Worm (Caenorhabditis elegans) whole organism, young adult: ENCODE results near the gene C28D4.10.

ENCODE experiments used
- B0019.2 ChIP-seq: fragments of 200-800 bp; sonication (Bioruptor generic); conservative IDR thresholded peaks from 2 replicates; pipeline ENCODE4 v1.3.6; 2022; ENCODE audit warnings: missing genetic modification reagents, missing genetic modification characterization, missing compliant biosample characterization
- F37B4.10 ChIP-seq: fragments of 200-800 bp; sonication (Bioruptor generic); IDR thresholded peaks from 2 replicates; pipeline ENCODE4 v1.3.6; 2022; ENCODE audit warnings: missing genetic modification characterization, missing compliant biosample characterization
- F39B2.1 ChIP-seq: fragments of 200-800 bp; sonication (Bioruptor generic); IDR thresholded peaks from 2 replicates; pipeline ENCODE4 v1.3.6; 2022; ENCODE audit warnings: missing genetic modification reagents, missing genetic modification characterization, missing compliant biosample characterization
- F49E8.2 ChIP-seq: sonication (generic microtip); optimal IDR thresholded peaks from 3 replicates; lab custom pipeline; 2017; ENCODE audit warnings: missing genetic modification characterization, mild to moderate bottlenecking, missing compliant biosample characterization, antibody characterized with exemption, moderate library complexity; ENCODE audit not compliant: insufficient read depth
- K12H6.12 ChIP-seq: fragments of 200-800 bp; sonication (Bioruptor generic); optimal IDR thresholded peaks from 2 replicates; lab custom pipeline; 2018; ENCODE audit warnings: mild to moderate bottlenecking, missing genetic modification characterization, missing compliant biosample characterization
- Y56A3A.18 ChIP-seq: fragments of 200-800 bp; sonication (Bioruptor generic); IDR thresholded peaks from 2 replicates; pipeline ENCODE4 v1.3.6; 2022; ENCODE audit warnings: missing genetic modification reagents, missing genetic modification characterization, missing compliant biosample characterization
- akir-1 ChIP-seq: fragments of 200-800 bp; sonication (Bioruptor generic); optimal IDR thresholded peaks from 2 replicates; lab custom pipeline; 2018; ENCODE audit warnings: mild to moderate bottlenecking, missing genetic modification characterization, moderate library complexity, missing compliant biosample characterization
- atf-7 ChIP-seq: sonication (generic microtip); optimal IDR thresholded peaks from 2 replicates; lab custom pipeline; 2017; ENCODE audit warnings: mild to moderate bottlenecking, missing genetic modification characterization, missing compliant biosample characterization
- athp-1 ChIP-seq: sonication (generic microtip); optimal IDR thresholded peaks from 2 replicates; lab custom pipeline; 2017; ENCODE audit warnings: mild to moderate bottlenecking, missing genetic modification characterization, missing compliant biosample characterization
- bed-1 ChIP-seq: fragments of 200-800 bp; sonication (Bioruptor generic); IDR thresholded peaks from 2 replicates; pipeline ENCODE4 v1.3.6; 2022; ENCODE audit warnings: missing genetic modification reagents, missing genetic modification characterization, missing compliant biosample characterization
- cebp-1 ChIP-seq, 2 experiments: fragments of 200-800 bp in 1 of 2; sonication (Bioruptor generic) in 1 of 2; sonication (generic microtip) in 1 of 2; IDR thresholded peaks in 1 of 2; optimal IDR thresholded peaks in 1 of 2; 2 replicates each; pipeline versions ENCODE4 v1.3.6 to Lab custom; 2017 to 2022; ENCODE audit warnings: missing compliant biosample characterization in 2 of 2, missing genetic modification characterization in 2 of 2, mild to moderate bottlenecking in 1 of 2, missing genetic modification reagents in 1 of 2, moderate library complexity in 1 of 2
- ceh-100 ChIP-seq: fragments of 200-800 bp; sonication (Bioruptor generic); IDR thresholded peaks from 2 replicates; pipeline ENCODE4 v1.3.6; 2022; ENCODE audit warnings: missing genetic modification reagents, missing genetic modification characterization, missing compliant biosample characterization
- die-1 ChIP-seq: sonication (generic microtip); optimal IDR thresholded peaks from 2 replicates; lab custom pipeline; 2016; ENCODE audit warnings: missing genotype, mild to moderate bottlenecking, missing genetic modification characterization, missing compliant biosample characterization
- dpff-1 ChIP-seq: sonication (generic microtip); optimal IDR thresholded peaks from 2 replicates; lab custom pipeline; 2017; ENCODE audit warnings: mild to moderate bottlenecking, missing genetic modification characterization, missing compliant biosample characterization
- egl-44 ChIP-seq: fragments of 200-800 bp; sonication (Bioruptor generic); IDR thresholded peaks from 2 replicates; pipeline ENCODE4 v1.3.6; 2022; ENCODE audit warnings: missing genetic modification reagents, missing genetic modification characterization, missing compliant biosample characterization
- fkh-3 ChIP-seq: sonication (generic microtip); optimal IDR thresholded peaks from 2 replicates; lab custom pipeline; 2016; ENCODE audit warnings: mild to moderate bottlenecking, missing genetic modification characterization, missing compliant biosample characterization
- him-1 ChIP-seq: sonication (generic microtip); optimal IDR thresholded peaks from 2 replicates; lab custom pipeline; 2016; ENCODE audit warnings: missing genotype, missing genetic modification reagents, missing genetic modification characterization, missing compliant biosample characterization
- hlh-26 ChIP-seq: fragments of 200-800 bp; sonication (Bioruptor generic); conservative IDR thresholded peaks from 2 replicates; pipeline ENCODE4 v1.3.6; 2022; ENCODE audit warnings: missing genetic modification reagents, missing genetic modification characterization, missing compliant biosample characterization
- hmg-1.2 ChIP-seq: fragments of 200-800 bp; sonication (Bioruptor generic); IDR thresholded peaks from 2 replicates; pipeline ENCODE4 v1.3.6; 2022; ENCODE audit warnings: missing genetic modification reagents, missing genetic modification characterization, missing compliant biosample characterization
- lin-40 ChIP-seq: sonication (generic microtip); optimal IDR thresholded peaks from 2 replicates; lab custom pipeline; 2016; ENCODE audit warnings: missing genetic modification characterization, mild to moderate bottlenecking, missing compliant biosample characterization, missing genotype, missing genetic modification reagents
- lsl-1 ChIP-seq: fragments of 200-800 bp; sonication (Bioruptor generic); optimal IDR thresholded peaks from 2 replicates; lab custom pipeline; 2018; ENCODE audit warnings: mild to moderate bottlenecking, missing genetic modification characterization, moderate library complexity, missing compliant biosample characterization
- mcd-1 ChIP-seq: fragments of 200-800 bp; sonication (Bioruptor generic); IDR thresholded peaks from 2 replicates; pipeline ENCODE4 v1.3.6; 2022; ENCODE audit warnings: missing genetic modification reagents, missing genetic modification characterization, missing compliant biosample characterization
- nfya-1 ChIP-seq: sonication (generic microtip); optimal IDR thresholded peaks from 2 replicates; lab custom pipeline; 2017; ENCODE audit warnings: antibody characterized with exemption, missing compliant biosample characterization, missing genetic modification characterization, borderline replicate concordance; ENCODE audit not compliant: insufficient read depth
- nhr-120 ChIP-seq: fragments of 200-800 bp; sonication (Bioruptor generic); IDR thresholded peaks from 2 replicates; pipeline ENCODE4 v1.3.6; 2022; ENCODE audit warnings: missing genetic modification characterization, missing compliant biosample characterization
- nhr-179 ChIP-seq: sonication (generic microtip); optimal IDR thresholded peaks from 2 replicates; lab custom pipeline; 2016; ENCODE audit warnings: mild to moderate bottlenecking, missing genetic modification characterization, missing compliant biosample characterization
- nhr-27 ChIP-seq: fragments of 200-800 bp; sonication (Bioruptor generic); optimal IDR thresholded peaks from 2 replicates; lab custom pipeline; 2018; ENCODE audit warnings: mild to moderate bottlenecking, missing genetic modification characterization, moderate library complexity, missing compliant biosample characterization
- rcor-1 ChIP-seq: fragments of 200-800 bp; sonication (Bioruptor generic); IDR thresholded peaks from 2 replicates; pipeline ENCODE4 v1.3.6; 2022; ENCODE audit warnings: missing genetic modification reagents, missing genetic modification characterization, missing compliant biosample characterization
- rec-8 ChIP-seq, 2 experiments: sonication (generic microtip); optimal IDR thresholded peaks; 2 replicates each; lab custom pipeline; 2016; ENCODE audit warnings: mild to moderate bottlenecking in 2 of 2, missing genetic modification characterization in 2 of 2, missing genetic modification reagents in 2 of 2, missing genotype in 2 of 2, missing biosample characterization in 1 of 2, missing compliant biosample characterization in 1 of 2, moderate library complexity in 1 of 2
- repo-1 ChIP-seq: sonication (generic microtip); optimal IDR thresholded peaks from 2 replicates; lab custom pipeline; 2017; ENCODE audit warnings: mild to moderate bottlenecking, missing genetic modification characterization, missing compliant biosample characterization
- snpc-3.4 ChIP-seq: sonication (generic microtip); optimal IDR thresholded peaks from 2 replicates; lab custom pipeline; 2017; ENCODE audit warnings: missing genetic modification characterization, mild to moderate bottlenecking, missing compliant biosample characterization, antibody characterized with exemption, moderate library complexity, missing genotype, missing genetic modification reagents
- snpc-4 ChIP-seq, 5 experiments: fragments of 150-350 bp in 1 of 5; sonication (generic microtip) in 4 of 5; optimal IDR thresholded peaks; 2 replicates each; lab custom pipeline; 2014 to 2018; ENCODE audit warnings: missing genetic modification characterization in 5 of 5, missing biosample characterization in 3 of 5, antibody characterized with exemption in 2 of 5, mild to moderate bottlenecking in 2 of 5, missing compliant biosample characterization in 2 of 5, missing genotype in 2 of 5, moderate library complexity in 2 of 5, missing genetic modification reagents in 1 of 5
- unc-130 ChIP-seq: sonication (generic microtip); optimal IDR thresholded peaks from 2 replicates; lab custom pipeline; 2016; ENCODE audit warnings: missing genetic modification reagents, missing genetic modification characterization, missing compliant biosample characterization
- ztf-6 ChIP-seq: fragments of 200-800 bp; sonication (Bioruptor generic); IDR thresholded peaks from 2 replicates; pipeline ENCODE4 v1.3.6; 2022; ENCODE audit warnings: missing genetic modification reagents, missing genetic modification characterization, missing compliant biosample characterization

Gene C28D4.10

DNA sequence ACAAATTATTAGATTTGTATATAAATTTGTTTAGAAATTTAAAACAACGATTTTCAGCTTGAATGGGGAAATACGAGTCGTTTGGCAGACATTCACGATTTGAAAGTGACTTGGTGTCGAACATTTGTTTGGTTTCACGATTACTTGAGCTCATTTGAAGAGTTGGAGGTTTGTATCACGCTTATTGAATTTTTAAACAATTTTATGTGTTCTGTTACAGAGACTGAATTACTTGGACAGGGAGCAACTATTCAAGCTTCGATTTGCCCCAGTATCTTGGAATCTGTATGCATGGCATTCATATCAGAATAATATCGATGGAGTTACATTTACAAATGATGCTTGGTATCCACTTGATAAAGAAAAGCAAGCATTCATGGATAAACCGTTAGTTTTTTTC, 11.1 kb upstream of the C28D4.10 start:
- no peak for TF ChIP-seq egl-44
- TF ChIP-seq F39B2.1 (GFP tag; lab: Robert Waterston, UW) = no peak
- no peak for TF ChIP-seq F49E8.2 (tag; lab: Kevin White, UChicago)
- TF ChIP-seq F37B4.10 = no peak
- TF ChIP-seq K12H6.12 (tag; lab: Kevin White, UChicago) = no peak
- no peak for TF ChIP-seq atf-7 (tag; lab: Kevin White, UChicago)
- no peak for TF ChIP-seq nhr-120 (GFP tag; lab: Robert Waterston, UW)

DNA sequence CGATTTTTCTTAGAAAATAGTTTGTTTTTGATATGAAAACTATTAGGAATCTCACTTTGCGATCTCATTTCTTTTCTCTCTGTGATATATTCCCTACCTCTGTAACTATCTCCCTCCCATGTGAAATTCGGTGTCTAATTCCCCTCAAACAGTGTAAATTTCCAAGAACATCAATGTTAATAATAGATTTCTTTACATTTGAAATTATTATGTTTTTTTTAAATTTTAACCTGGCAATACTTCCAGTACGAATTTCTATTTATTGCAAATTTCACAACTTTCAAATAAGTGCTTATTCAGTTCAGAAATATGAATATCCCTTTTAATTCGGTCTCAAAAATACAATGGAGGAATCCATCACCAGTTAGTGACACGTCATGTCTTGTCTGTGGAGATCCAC, 9.9 kb upstream of the C28D4.10 start, which contains the start of gene nhr-100:
Gene nhr-100, plus strand, starts transcription at position 301 of the 400 bp plus-strand sequence.
- TF ChIP-seq hlh-26 = no peak
- TF ChIP-seq unc-130 (GFP tag; lab: Kevin White, UChicago) = no peak
- TF ChIP-seq atf-7 (tag; lab: Kevin White, UChicago) = no peak
- no peak for TF ChIP-seq Y56A3A.18 (GFP tag; lab: Robert Waterston, UW)
- TF ChIP-seq bed-1 (GFP tag; lab: Robert Waterston, UW) = no peak
- TF ChIP-seq ceh-100 (GFP tag; lab: Robert Waterston, UW) = no peak
- no peak for TF ChIP-seq nhr-120 (GFP tag; lab: Robert Waterston, UW)
- TF ChIP-seq nhr-179 = no peak
- TF ChIP-seq lin-40 (tag; lab: Kevin White, UChicago) = no peak
- TF ChIP-seq die-1 (tag; lab: Kevin White, UChicago) = no peak
- no peak for TF ChIP-seq cebp-1 (GFP tag; IDR thresholded peaks at IDR 0.05; lab: Robert Waterston, UW)
- TF ChIP-seq cebp-1 (tag; optimal IDR thresholded peaks at IDR 0.05; lab: Kevin White, UChicago) = no peak
- TF ChIP-seq rec-8 (tag; optimal IDR thresholded peaks at IDR 0.05; lab: Kevin White, UChicago) = no peak
- TF ChIP-seq dpff-1 (tag; lab: Kevin White, UChicago) = no peak
- TF ChIP-seq nhr-27 (tag; lab: Kevin White, UChicago) = no peak
- TF ChIP-seq B0019.2 (GFP tag; lab: Robert Waterston, UW) = no peak
- no peak for TF ChIP-seq nfya-1
- TF ChIP-seq snpc-3.4 (tag; lab: Kevin White, UChicago) = no peak
- no peak for TF ChIP-seq rcor-1 (GFP tag; lab: Robert Waterston, UW)

DNA sequence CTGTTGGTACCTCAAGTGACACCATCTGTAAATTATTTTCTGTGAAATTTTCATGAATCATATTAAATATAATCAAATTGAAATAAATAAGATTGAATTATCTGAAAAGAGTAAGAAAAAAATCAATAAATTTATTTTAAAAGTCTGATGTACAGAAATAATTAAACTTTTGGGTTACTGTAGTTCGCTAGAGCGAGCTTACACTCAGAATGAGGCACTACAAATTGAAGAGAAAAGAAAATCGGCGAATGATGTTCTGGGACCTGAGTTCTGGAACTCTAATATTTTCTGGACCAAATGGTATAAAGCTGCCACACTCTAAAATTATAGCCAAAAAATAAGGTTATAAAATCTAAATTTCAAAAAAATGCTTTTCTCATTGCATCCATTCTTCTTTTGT, 4.4 kb upstream of the C28D4.10 start:
- TF ChIP-seq him-1 (tag; lab: Kevin White, UChicago) (peak; percentile 9), lin-40 (tag; lab: Kevin White, UChicago) (no peak), snpc-4 (GFP tag; optimal IDR thresholded peaks at IDR 0.05; lab: Kevin White, UChicago) (no peak), snpc-4 (tag; optimal IDR thresholded peaks at IDR 0.05; lab: Kevin White, UChicago) (peak in 1 of 4 experiments; percentile 7), repo-1 (no peak), lsl-1 (peak; percentile 84), ztf-6 (no peak), mcd-1 (0 out of 2 replicates have a peak, but pooled peaks have one; percentile 26), ceh-100 (GFP tag; lab: Robert Waterston, UW) (peak; percentile 64), fkh-3 (tag; lab: Kevin White, UChicago) (no peak), cebp-1 (GFP tag; IDR thresholded peaks at IDR 0.05; lab: Robert Waterston, UW) (no peak), cebp-1 (tag; optimal IDR thresholded peaks at IDR 0.05; lab: Kevin White, UChicago) (no peak), athp-1 (tag; lab: Kevin White, UChicago) (no peak)
- TF ChIP-seq, all 124 proteins: peak for 5

DNA sequence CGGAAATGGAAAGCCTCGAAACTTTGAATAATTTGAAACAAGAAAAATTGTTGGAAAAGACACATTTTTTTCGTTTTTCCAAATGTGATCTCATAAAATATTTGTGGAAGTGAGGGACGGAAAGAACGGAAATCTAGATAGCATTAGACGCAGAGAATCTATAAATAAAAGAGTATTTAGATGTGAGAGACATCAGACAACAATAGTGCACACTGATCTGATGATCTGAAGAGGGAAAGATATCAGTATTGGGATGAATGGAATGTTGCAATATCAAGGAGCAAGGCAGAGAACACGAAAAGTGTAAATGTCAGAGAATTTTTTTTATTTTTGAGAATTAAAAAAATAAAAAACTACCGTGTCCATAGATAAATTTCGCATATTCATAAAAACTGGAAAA, 3.4 kb upstream of the C28D4.10 start:
- TF ChIP-seq akir-1 (GFP tag; lab: Kevin White, UChicago) (no peak), hmg-1.2 (GFP tag; lab: Robert Waterston, UW) (peak; percentile 9; the same call in 1 of the 2 replicates)
